Fruit fly (Drosophila melanogaster): ENCODE results near the gene CG44838.

DNA sequence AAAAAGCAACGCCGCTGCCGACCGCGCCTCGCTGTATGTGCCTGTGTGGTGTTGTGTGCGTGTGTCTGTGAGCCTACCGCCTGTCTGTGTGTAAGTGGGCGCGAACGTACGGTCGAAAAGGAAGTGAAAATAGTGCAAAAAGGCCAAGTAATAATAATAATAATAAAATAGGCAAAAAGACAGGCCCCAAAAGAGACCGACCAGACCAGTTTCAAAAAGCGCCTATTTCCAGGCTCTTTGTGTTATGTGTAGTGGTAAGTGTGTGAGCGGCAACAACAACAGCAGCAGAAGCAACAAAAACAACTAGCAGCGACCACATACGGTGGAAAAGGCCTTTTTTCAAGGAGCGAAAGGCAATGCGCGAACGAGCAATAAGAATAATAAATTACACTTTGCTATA, 1.9 kb downstream of the CG44838 start:
- TF ChIP-seq ttk (optimal IDR thresholded peaks at IDR 0.05) (no peak), Sin3A (optimal IDR thresholded peaks at IDR 0.05) (no peak), psq (optimal IDR thresholded peaks at IDR 0.05) (no peak), h (optimal IDR thresholded peaks at IDR 0.05) (no peak), insv (optimal IDR thresholded peaks at IDR 0.05) (no peak)
